Worm (Caenorhabditis elegans): Measurements from ENCODE around the gene cfap-20.

The cfap-20 gene

ce11 chrIII:3486055-3486454 lies 51.2 kb downstream of the cfap-20 start:
- TF ChIP-seq blmp-1 (tag; optimal IDR thresholded peaks at IDR 0.05; ENCODE audit: insufficient read depth) (peak; percentile 55), ztf-1 (GFP tag; conservative IDR thresholded peaks at IDR 0.05) (no peak), gmeb-1 (tag; optimal IDR thresholded peaks at IDR 0.05) (no peak), sma-3 (GFP tag; optimal IDR thresholded peaks at IDR 0.05) (peak; percentile 30)

ce11 chrIII:3484995-3485394 lies 52.3 kb downstream of the cfap-20 start:
- TF ChIP-seq elt-1 (tag; optimal IDR thresholded peaks at IDR 0.05) (no peak), ZK546.5 (tag; optimal IDR thresholded peaks at IDR 0.05) (no peak), lin-39 (tag; optimal IDR thresholded peaks at IDR 0.05) (no peak), nhr-25 (tag; optimal IDR thresholded peaks at IDR 0.05) (no peak)

All from whole organism, L2 larva.